Worm (Caenorhabditis elegans) whole organism, L2 larva: ENCODE results near the gene nep-4.

Source experiments
- F13H6.1 ChIP-seq: sonication (generic microtip); optimal IDR thresholded peaks from 2 replicates; lab custom pipeline; 2016; ENCODE audit warnings: missing genetic modification characterization, missing compliant biosample characterization
- R02D3.7 ChIP-seq: fragments of 150-350 bp; optimal IDR thresholded peaks from 2 replicates; lab custom pipeline; 2014; ENCODE audit warnings: missing biosample characterization, missing genetic modification characterization
- ZK546.5 ChIP-seq: sonication (generic microtip); optimal IDR thresholded peaks from 2 replicates; lab custom pipeline; 2017; ENCODE audit warnings: missing biosample characterization, missing genetic modification characterization
- alr-1 ChIP-seq: fragments of 150-350 bp; optimal IDR thresholded peaks from 2 replicates; lab custom pipeline; 2014; ENCODE audit warnings: missing biosample characterization, missing genetic modification characterization
- ama-1 ChIP-seq: fragments of 150-350 bp; optimal IDR thresholded peaks from 2 replicates; lab custom pipeline; 2018; ENCODE audit warnings: inconsistent platforms
- blmp-1 ChIP-seq: sonication (generic microtip); optimal IDR thresholded peaks from 2 replicates; lab custom pipeline; 2017; ENCODE audit warnings: missing genetic modification characterization, mild to moderate bottlenecking, missing compliant biosample characterization, antibody characterized with exemption, moderate library complexity; ENCODE audit not compliant: insufficient read depth
- ceh-16 ChIP-seq: fragments of 150-350 bp; optimal IDR thresholded peaks from 2 replicates; lab custom pipeline; 2014; ENCODE audit warnings: missing biosample characterization, missing genetic modification characterization
- crh-2 ChIP-seq: sonication (generic microtip); optimal IDR thresholded peaks from 2 replicates; lab custom pipeline; 2017; ENCODE audit warnings: missing biosample characterization, missing genetic modification characterization
- dmd-4 ChIP-seq: sonication (generic microtip); optimal IDR thresholded peaks from 2 replicates; lab custom pipeline; 2017; ENCODE audit warnings: missing biosample characterization, missing genetic modification characterization
- elt-1 ChIP-seq: fragments of 150-350 bp; optimal IDR thresholded peaks from 2 replicates; lab custom pipeline; 2014; ENCODE audit warnings: missing biosample characterization, missing genetic modification characterization
- elt-3 ChIP-seq: sonication (generic microtip); optimal IDR thresholded peaks from 2 replicates; lab custom pipeline; 2017; ENCODE audit warnings: missing biosample characterization, missing genetic modification characterization
- fos-1 ChIP-seq: fragments of 150-350 bp; optimal IDR thresholded peaks from 2 replicates; lab custom pipeline; 2014; ENCODE audit warnings: missing biosample characterization, missing genetic modification characterization
- lin-13 ChIP-seq: fragments of 150-350 bp; optimal IDR thresholded peaks from 2 replicates; lab custom pipeline; 2014; ENCODE audit warnings: missing biosample characterization, missing genetic modification reagents, missing genetic modification characterization
- mbf-1 ChIP-seq: sonication (generic microtip); optimal IDR thresholded peaks from 2 replicates; lab custom pipeline; 2017; ENCODE audit warnings: missing biosample characterization, missing genetic modification characterization
- mdl-1 ChIP-seq, 2 experiments: fragments of 150-350 bp in 1 of 2; sonication (generic microtip) in 1 of 2; optimal IDR thresholded peaks; 2 replicates each; lab custom pipeline; 2017; ENCODE audit warnings: missing biosample characterization in 2 of 2, missing genetic modification characterization in 2 of 2
- nhr-10 ChIP-seq: sonication (generic microtip); optimal IDR thresholded peaks from 2 replicates; lab custom pipeline; 2017; ENCODE audit warnings: missing biosample characterization, missing genetic modification characterization
- nhr-12 ChIP-seq: fragments of 150-350 bp; optimal IDR thresholded peaks from 2 replicates; lab custom pipeline; 2014; ENCODE audit warnings: missing biosample characterization, missing genetic modification characterization
- nhr-129 ChIP-seq: fragments of 150-350 bp; optimal IDR thresholded peaks from 2 replicates; lab custom pipeline; 2014; ENCODE audit warnings: missing biosample characterization, missing genetic modification characterization
- nhr-21 ChIP-seq: fragments of 150-350 bp; optimal IDR thresholded peaks from 2 replicates; lab custom pipeline; 2014; ENCODE audit warnings: missing biosample characterization, missing genetic modification characterization
- nhr-23 ChIP-seq: fragments of 150-350 bp; optimal IDR thresholded peaks from 2 replicates; lab custom pipeline; 2014; ENCODE audit warnings: missing biosample characterization, missing genetic modification reagents, missing genetic modification characterization
- nhr-25 ChIP-seq: fragments of 150-350 bp; sonication (generic microtip); optimal IDR thresholded peaks from 3 replicates; lab custom pipeline; 2014; ENCODE audit warnings: missing biosample characterization, missing genetic modification characterization
- nhr-77 ChIP-seq: fragments of 150-350 bp; optimal IDR thresholded peaks from 2 replicates; lab custom pipeline; 2014; ENCODE audit warnings: missing biosample characterization, missing genetic modification characterization
- peb-1 ChIP-seq: fragments of 150-350 bp; optimal IDR thresholded peaks from 2 replicates; lab custom pipeline; 2014; ENCODE audit warnings: missing biosample characterization, missing genetic modification characterization
- sem-4 ChIP-seq: fragments of 150-350 bp; optimal IDR thresholded peaks from 2 replicates; lab custom pipeline; 2014; ENCODE audit warnings: missing biosample characterization, missing genetic modification reagents, missing genetic modification characterization
- skn-1 ChIP-seq: sonication (generic microtip); optimal IDR thresholded peaks from 2 replicates; lab custom pipeline; 2017; ENCODE audit warnings: missing biosample characterization, missing genetic modification characterization
- sma-9 ChIP-seq, 2 experiments: fragments of 150-350 bp in 1 of 2; sonication (generic microtip) in 1 of 2; optimal IDR thresholded peaks; 2 replicates each; lab custom pipeline; 2014 to 2016; ENCODE audit warnings: missing genetic modification characterization in 2 of 2, mild to moderate bottlenecking in 1 of 2, missing biosample characterization in 1 of 2, missing compliant biosample characterization in 1 of 2, missing genetic modification reagents in 1 of 2, moderate library complexity in 1 of 2
- unc-39 ChIP-seq: fragments of 150-350 bp; optimal IDR thresholded peaks from 2 replicates; lab custom pipeline; 2014; ENCODE audit warnings: missing biosample characterization, missing genetic modification characterization
- unc-62 ChIP-seq: fragments of 150-350 bp; optimal IDR thresholded peaks from 2 replicates; lab custom pipeline; 2014; ENCODE audit warnings: missing biosample characterization, missing genetic modification reagents, missing genetic modification characterization
- zag-1 ChIP-seq: fragments of 150-350 bp; optimal IDR thresholded peaks from 2 replicates; lab custom pipeline; 2014; ENCODE audit warnings: missing biosample characterization, missing genetic modification characterization
- ztf-1 ChIP-seq: fragments of 200-800 bp; sonication (Bioruptor generic); conservative IDR thresholded peaks from 2 replicates; pipeline ENCODE4 v1.3.6; 2022; ENCODE audit warnings: missing genetic modification characterization, missing compliant biosample characterization
- ztf-4 ChIP-seq: fragments of 150-350 bp; optimal IDR thresholded peaks from 2 replicates; lab custom pipeline; 2014; ENCODE audit warnings: missing biosample characterization, missing genetic modification characterization

The nep-4 gene

ce11 chrX:6866900-6867299 is 3.7 kb upstream of the nep-4 start:
- no peak for TF ChIP-seq F13H6.1 (tag; lab: Kevin White, UChicago)
- no peak for TF ChIP-seq nhr-77 (tag; lab: Kevin White, UChicago)
- no peak for TF ChIP-seq nhr-25
- no peak for TF ChIP-seq mdl-1 (tag; optimal IDR thresholded peaks at IDR 0.05; lab: Kevin White, UChicago)
- no peak for TF ChIP-seq sem-4

ce11 chrX:6865839-6866238 is 2.6 kb upstream of the nep-4 start, which contains the start of gene odr-10:
TSS of gene odr-10 (minus strand) at chrX:6865939.
- TF ChIP-seq lin-13 (GFP tag; lab: Kevin White, UChicago) (no peak), elt-1 (tag; lab: Kevin White, UChicago) (no peak), blmp-1 (tag; lab: Kevin White, UChicago) (no peak), nhr-12 (tag; lab: Kevin White, UChicago) (no peak), nhr-129 (tag; lab: Kevin White, UChicago) (no peak), mbf-1 (tag; lab: Kevin White, UChicago) (no peak), nhr-10 (no peak), elt-3 (tag; lab: Kevin White, UChicago) (no peak), nhr-21 (tag; lab: Kevin White, UChicago) (no peak), zag-1 (tag; lab: Kevin White, UChicago) (no peak), ama-1 (lab: Kevin White, UChicago) (no peak), ZK546.5 (no peak), ceh-16 (tag; lab: Kevin White, UChicago) (no peak), ztf-1 (GFP tag; lab: Robert Waterston, UW) (no peak), skn-1 (tag; lab: Kevin White, UChicago) (no peak), sma-9 (GFP tag; optimal IDR thresholded peaks at IDR 0.05; lab: Kevin White, UChicago) (no peak), sma-9 (tag; optimal IDR thresholded peaks at IDR 0.05; lab: Kevin White, UChicago) (no peak), unc-39 (no peak), crh-2 (tag; lab: Kevin White, UChicago) (no peak), mdl-1 (tag; optimal IDR thresholded peaks at IDR 0.05; lab: Kevin White, UChicago) (no peak), alr-1 (tag; lab: Kevin White, UChicago) (no peak)

- no peak for TF ChIP-seq unc-62 (GFP tag; lab: Kevin White, UChicago)
- TF ChIP-seq lin-13 (GFP tag; lab: Kevin White, UChicago): no peak
- no peak for TF ChIP-seq nhr-129 (tag; lab: Kevin White, UChicago)
- TF ChIP-seq nhr-23 (tag; lab: Kevin White, UChicago): no peak
- TF ChIP-seq nhr-21 (tag; lab: Kevin White, UChicago): no peak
- TF ChIP-seq ztf-1 (GFP tag; lab: Robert Waterston, UW): no peak
- TF ChIP-seq ztf-4 (tag; lab: Kevin White, UChicago): no peak
- no peak for TF ChIP-seq ceh-16 (tag; lab: Kevin White, UChicago)
- no peak for TF ChIP-seq dmd-4 (tag; lab: Kevin White, UChicago)
- TF ChIP-seq R02D3.7 (tag; lab: Kevin White, UChicago): no peak
- TF ChIP-seq sem-4: no peak
- TF ChIP-seq fos-1 (tag; lab: Kevin White, UChicago): no peak
- TF ChIP-seq crh-2 (tag; lab: Kevin White, UChicago): no peak
These were observed 1.7 kb downstream of the nep-4 start for ce11 chrX:6861564-6861963.

ce11 chrX:6856793-6857192 is 6.4 kb downstream of the nep-4 start:
- TF ChIP-seq nhr-129 (tag; lab: Kevin White, UChicago) (no peak), sma-9 (GFP tag; optimal IDR thresholded peaks at IDR 0.05; lab: Kevin White, UChicago) (peak; percentile 7), sma-9 (tag; optimal IDR thresholded peaks at IDR 0.05; lab: Kevin White, UChicago) (no peak)

ce11 chrX:6853318-6853717 is 9.9 kb downstream of the nep-4 start, which contains the start of gene rig-3:
TSS of gene rig-3 (plus strand) at chrX:6853618.
- TF ChIP-seq unc-62 (GFP tag; lab: Kevin White, UChicago) (no peak), sma-9 (GFP tag; optimal IDR thresholded peaks at IDR 0.05; lab: Kevin White, UChicago) (no peak), sma-9 (tag; optimal IDR thresholded peaks at IDR 0.05; lab: Kevin White, UChicago) (no peak), peb-1 (tag; lab: Kevin White, UChicago) (no peak), zag-1 (tag; lab: Kevin White, UChicago) (no peak), dmd-4 (tag; lab: Kevin White, UChicago) (no peak), unc-39 (no peak), elt-3 (tag; lab: Kevin White, UChicago) (no peak), nhr-12 (tag; lab: Kevin White, UChicago) (no peak), ceh-16 (tag; lab: Kevin White, UChicago) (no peak)
